Fruit fly (Drosophila melanogaster): ENCODE data around the gene Ttc19.

Gene Ttc19

dm6 chr2L:19023972-19024743 is 20.8 kb downstream of the Ttc19 start:
- peak; percentile 28 for TF ChIP-seq cyc (GFP tag; optimal IDR thresholded peaks at IDR 0.05)
- TF ChIP-seq eg (GFP tag; IDR thresholded peaks at IDR 0.05) = no peak
- peak; percentile 62 for TF ChIP-seq esn (GFP tag; optimal IDR thresholded peaks at IDR 0.05)
- TF ChIP-seq CG1621 (tag; optimal IDR thresholded peaks at IDR 0.05) = peak; percentile 61
- peak; percentile 10 for TF ChIP-seq CG16779 (tag; optimal IDR thresholded peaks at IDR 0.05)
- TF ChIP-seq Eip93F (GFP tag; optimal IDR thresholded peaks at IDR 0.05) = no peak
- peak; percentile 57; the same call in 2 of the 3 replicates for TF ChIP-seq CG8119 (GFP tag; IDR thresholded peaks at IDR 0.05)
- TF ChIP-seq Lpt (GFP tag; optimal IDR thresholded peaks at IDR 0.05) = no peak
- peak; percentile 22 for TF ChIP-seq Sox102F (GFP tag; optimal IDR thresholded peaks at IDR 0.05)
- TF ChIP-seq CG31627 (GFP tag; optimal IDR thresholded peaks at IDR 0.05) = peak; percentile 42
- TF ChIP-seq ss (GFP tag; optimal IDR thresholded peaks at IDR 0.05) = peak; percentile 27 to 71
- TF ChIP-seq Eip75B (GFP tag; optimal IDR thresholded peaks at IDR 0.05) = peak; percentile 53
- TF ChIP-seq CG3919 (GFP tag; optimal IDR thresholded peaks at IDR 0.05) = peak; percentile 54
- TF ChIP-seq Ets21C (GFP tag; optimal IDR thresholded peaks at IDR 0.05) = peak; percentile 33
- TF ChIP-seq CG6276 (GFP tag; optimal IDR thresholded peaks at IDR 0.05) = peak; percentile 32
- peak; percentile 33 for TF ChIP-seq net (GFP tag; optimal IDR thresholded peaks at IDR 0.05)
- TF ChIP-seq Met (GFP tag; optimal IDR thresholded peaks at IDR 0.05) = peak; percentile 55
- TF ChIP-seq Sox15 (GFP tag; optimal IDR thresholded peaks at IDR 0.05) = peak; percentile 42
- TF ChIP-seq Gug (GFP tag; IDR thresholded peaks at IDR 0.05) = no peak
- TF ChIP-seq Hr4 (GFP tag; optimal IDR thresholded peaks at IDR 0.05) = peak; percentile 48
- peak; percentile 57 for TF ChIP-seq Smox (GFP tag; optimal IDR thresholded peaks at IDR 0.05)
- TF ChIP-seq fkh (GFP tag; optimal IDR thresholded peaks at IDR 0.05) = no peak
- peak; percentile 31 to 39 for TF ChIP-seq salr (GFP tag; optimal IDR thresholded peaks at IDR 0.05)
- TF ChIP-seq Hr38 (GFP tag; optimal IDR thresholded peaks at IDR 0.05) = no peak
- peak; percentile 28 for TF ChIP-seq CG4318 (GFP tag; optimal IDR thresholded peaks at IDR 0.05)
- TF ChIP-seq vri (GFP tag; optimal IDR thresholded peaks at IDR 0.05) = peak; percentile 4
- TF ChIP-seq OdsH (GFP tag; optimal IDR thresholded peaks at IDR 0.05) = peak; percentile 61
- peak; percentile 57 for TF ChIP-seq achi (GFP tag; optimal IDR thresholded peaks at IDR 0.05)
- TF ChIP-seq topi (GFP tag; optimal IDR thresholded peaks at IDR 0.05) = peak; percentile 51
- TF ChIP-seq CG8319 (GFP tag; optimal IDR thresholded peaks at IDR 0.05) = peak; percentile 37
- TF ChIP-seq CG6808 (GFP tag; optimal IDR thresholded peaks at IDR 0.05) = peak; percentile 75
- peak; percentile 29 for TF ChIP-seq CG11902 (GFP tag; optimal IDR thresholded peaks at IDR 0.05)
- peak; percentile 55 for TF ChIP-seq CG9139 (GFP tag; optimal IDR thresholded peaks at IDR 0.05)
- TF ChIP-seq Eip78C (GFP tag) = peak; percentile 90
- TF ChIP-seq CG34406 (GFP tag; optimal IDR thresholded peaks at IDR 0.05) = peak; percentile 48
- peak; percentile 52 for TF ChIP-seq lz (GFP tag; optimal IDR thresholded peaks at IDR 0.05)
- TF ChIP-seq fd85E (GFP tag; optimal IDR thresholded peaks at IDR 0.05) = no peak
- peak; percentile 71 for TF ChIP-seq spab (GFP tag; optimal IDR thresholded peaks at IDR 0.05)
- peak; percentile 77 for TF ChIP-seq Ets96B (tag; optimal IDR thresholded peaks at IDR 0.05)
- TF ChIP-seq Blimp-1 (GFP tag; optimal IDR thresholded peaks at IDR 0.05) = peak; percentile 30
- peak; percentile 47 for TF ChIP-seq CG10631 (GFP tag; optimal IDR thresholded peaks at IDR 0.05)
- TF ChIP-seq Sox14 (GFP tag; optimal IDR thresholded peaks at IDR 0.05) = peak; percentile 39
- TF ChIP-seq acj6 (GFP tag; optimal IDR thresholded peaks at IDR 0.05) = peak; percentile 56
- TF ChIP-seq dac (GFP tag; optimal IDR thresholded peaks at IDR 0.05) = no peak
- no peak for TF ChIP-seq CG6854 (GFP tag; optimal IDR thresholded peaks at IDR 0.05)
- peak; percentile 69 for TF ChIP-seq dsx (GFP tag; optimal IDR thresholded peaks at IDR 0.05; ENCODE audit: poor library complexity, severe bottlenecking)
- TF ChIP-seq CG10669 (GFP tag; optimal IDR thresholded peaks at IDR 0.05) = peak; percentile 77
- TF ChIP-seq Hr39 (GFP tag; optimal IDR thresholded peaks at IDR 0.05) = peak; percentile 34
- TF ChIP-seq pdm3 (GFP tag; optimal IDR thresholded peaks at IDR 0.05) = peak; percentile 46
- TF ChIP-seq CG6163 (GFP tag; IDR thresholded peaks at IDR 0.05) = no peak

All from whole organism, prepupa.